Fruit fly (Drosophila melanogaster) whole organism: ENCODE results near the gene CG4629.
A peak's percentile ranks its signal among the peaks of the same experiment; 100 is the strongest.

Source experiments
- CG8478 ChIP-seq: fragments of >200 bp; optimal IDR thresholded peaks from 2 replicates; lab custom pipeline; 2018; ENCODE audit warnings: inconsistent platforms
- Dll ChIP-seq: fragments of >200 bp; optimal IDR thresholded peaks from 2 replicates; lab custom pipeline; 2017
- EcR ChIP-seq, 2 experiments: fragments of >200 bp; optimal IDR thresholded peaks; 2 replicates each; lab custom pipeline; 2017; ENCODE audit warnings: missing biosample characterization in 2 of 2, missing genetic modification characterization in 2 of 2, missing genetic modification reagents in 2 of 2
- pan ChIP-seq: fragments of >200 bp; optimal IDR thresholded peaks from 2 replicates; lab custom pipeline; 2017
- psq ChIP-seq: fragments of >200 bp; optimal IDR thresholded peaks from 2 replicates; lab custom pipeline; 2017
- usp ChIP-seq: fragments of >200 bp; optimal IDR thresholded peaks from 2 replicates; lab custom pipeline; 2017; ENCODE audit warnings: missing biosample characterization, missing genetic modification characterization, mixed read lengths

CG4629 gene

dm6 chr2L:1102349-1102748 lies at the start of gene CG4629:
CG4629 (minus strand) TSS chr2L:1102504.
- TF ChIP-seq usp (GFP tag; lab: Kevin White, UChicago) = no peak
- TF ChIP-seq Dll (lab: Kevin White, UChicago) = peak; percentile 23

DNA sequence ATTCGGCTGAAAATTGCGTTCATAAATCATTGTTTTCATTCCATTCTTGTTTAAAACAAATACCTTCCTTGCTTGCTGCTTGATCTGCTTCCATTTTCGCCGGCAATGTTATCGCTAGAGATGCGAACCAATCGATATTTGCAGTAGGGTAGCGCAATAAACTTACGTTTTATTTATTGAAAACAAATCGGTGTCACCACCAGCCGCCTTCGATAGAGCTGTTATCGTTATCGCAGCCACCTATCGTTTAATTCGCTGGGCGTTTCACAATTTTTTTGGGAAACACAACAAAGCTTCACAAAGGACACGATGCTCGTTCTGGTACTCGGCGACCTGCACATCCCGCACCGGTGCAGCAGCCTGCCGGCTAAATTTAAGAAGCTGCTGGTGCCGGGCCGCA lies 48.2 kb upstream of the CG4629 start, which contains the start of the genes Tfb4 and Vps29:
TSS of gene Tfb4 (minus strand) at position 124 of the 400 bp plus-strand sequence.
TSS of gene Vps29 (plus strand) at position 213 of the 400 bp plus-strand sequence.
- TF ChIP-seq EcR (GFP tag; optimal IDR thresholded peaks at IDR 0.05; lab: Kevin White, UChicago) (no peak), CG8478 (no peak), pan (no peak)

dm6 chr2L:1147656-1148055 lies 45.4 kb upstream of the CG4629 start:
- no peak for TF ChIP-seq psq (lab: Kevin White, UChicago)
- TF ChIP-seq EcR (GFP tag; optimal IDR thresholded peaks at IDR 0.05; lab: Kevin White, UChicago) = no peak
- no peak for TF ChIP-seq usp (GFP tag; lab: Kevin White, UChicago)
- TF ChIP-seq CG8478 = no peak
- no peak for TF ChIP-seq Dll (lab: Kevin White, UChicago)
- no peak for TF ChIP-seq pan

- TF ChIP-seq pan = peak; percentile 75
- TF ChIP-seq usp (GFP tag; lab: Kevin White, UChicago) = no peak
These were observed 42.4 kb upstream of the CG4629 start for dm6 chr2L:1144371-1145360.

DNA sequence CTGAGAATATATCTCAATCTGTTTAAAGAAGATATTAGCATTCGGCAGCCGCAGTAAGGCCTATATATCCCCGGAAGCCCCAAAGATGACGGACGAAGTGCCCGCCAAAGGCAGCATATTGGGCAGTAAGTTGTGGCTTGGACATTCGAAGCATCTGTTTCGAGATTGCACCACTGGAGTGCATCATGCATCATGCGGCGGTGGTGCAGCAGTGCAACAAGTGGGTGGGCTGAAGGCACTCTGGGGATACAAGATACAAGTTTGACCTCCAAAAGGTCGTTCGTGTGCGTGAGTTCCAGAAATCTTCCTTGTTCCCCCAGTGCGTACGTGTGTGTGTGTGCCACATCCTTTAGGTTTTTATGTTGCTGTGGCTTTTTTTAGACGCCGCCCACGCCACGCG lies 41.0 kb upstream of the CG4629 start:
- TF ChIP-seq usp (GFP tag; lab: Kevin White, UChicago) (no peak), Dll (lab: Kevin White, UChicago) (no peak), CG8478 (no peak), pan (no peak), EcR (GFP tag; optimal IDR thresholded peaks at IDR 0.05; lab: Kevin White, UChicago) (no peak), psq (lab: Kevin White, UChicago) (no peak)

dm6 chr2L:1142730-1143281 lies 40.5 kb upstream of the CG4629 start, which contains the start of gene MFS3:
MFS3 (plus strand) TSS chr2L:1143201.
- TF ChIP-seq usp (GFP tag; lab: Kevin White, UChicago) (no peak), Dll (lab: Kevin White, UChicago) (peak; percentile 18), psq (lab: Kevin White, UChicago) (no peak), pan (no peak)

- TF ChIP-seq pan = no peak
These were observed 34.7 kb upstream of the CG4629 start for dm6 chr2L:1136993-1137392.

dm6 chr2L:1135495-1135894 lies 33.2 kb upstream of the CG4629 start:
- no peak for TF ChIP-seq usp (GFP tag; lab: Kevin White, UChicago)
- no peak for TF ChIP-seq pan
- no peak for TF ChIP-seq EcR (GFP tag; optimal IDR thresholded peaks at IDR 0.05; lab: Kevin White, UChicago)
- TF ChIP-seq CG8478 = no peak
- TF ChIP-seq psq (lab: Kevin White, UChicago) = no peak
- no peak for TF ChIP-seq Dll (lab: Kevin White, UChicago)

- no peak for TF ChIP-seq EcR (GFP tag; optimal IDR thresholded peaks at IDR 0.05; lab: Kevin White, UChicago)
- TF ChIP-seq CG8478 = no peak
- no peak for TF ChIP-seq Dll (lab: Kevin White, UChicago)
- no peak for TF ChIP-seq usp (GFP tag; lab: Kevin White, UChicago)
- no peak for TF ChIP-seq pan
- TF ChIP-seq psq (lab: Kevin White, UChicago) = no peak
These were observed 31.9 kb upstream of the CG4629 start, which contains the start of the genes Iris and CG4577 for dm6 chr2L:1134011-1134743. Iris (minus strand) TSS chr2L:1134098. CG4577 (plus strand) TSS chr2L:1134693.

dm6 chr2L:1128932-1129887 lies 26.9 kb upstream of the CG4629 start, which contains the start of the genes Pino and TBC1D23:
Pino (minus strand) TSS chr2L:1128953.
TBC1D23 (plus strand) TSS chr2L:1129316.
- TF ChIP-seq CG8478 (no peak), Dll (lab: Kevin White, UChicago) (no peak), psq (lab: Kevin White, UChicago) (no peak), EcR (GFP tag; optimal IDR thresholded peaks at IDR 0.05; lab: Kevin White, UChicago) (no peak), usp (GFP tag; lab: Kevin White, UChicago) (no peak), pan (no peak)

DNA sequence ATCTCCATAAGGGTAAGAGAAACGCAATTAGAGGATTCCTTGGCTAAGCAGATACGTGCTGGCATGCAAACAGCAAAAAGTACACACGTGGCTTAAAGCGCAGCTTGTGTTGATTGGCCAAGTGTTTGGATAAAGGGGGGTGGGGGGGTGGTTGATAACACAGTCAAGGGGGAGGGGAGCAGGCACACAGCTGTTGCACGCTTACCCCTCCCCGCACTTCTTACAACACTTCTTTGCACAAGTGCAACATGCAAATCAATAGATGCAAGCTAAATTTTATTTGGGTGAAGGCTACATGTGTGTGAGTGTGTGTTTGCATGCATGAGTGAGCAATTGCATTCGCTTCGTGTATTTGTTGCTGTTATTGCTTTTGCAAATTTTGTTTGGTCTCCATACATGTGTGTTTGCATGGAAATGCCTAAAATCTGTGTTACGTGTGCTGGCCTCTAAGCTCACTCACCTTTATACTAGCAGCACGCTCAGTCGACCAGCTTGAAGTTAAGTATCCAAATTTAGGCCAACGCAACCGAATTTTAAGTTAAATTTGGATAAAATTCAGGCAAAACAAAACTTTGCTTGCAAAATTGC lies 26.1 kb upstream of the CG4629 start:
- no peak for TF ChIP-seq Dll (lab: Kevin White, UChicago)
- TF ChIP-seq CG8478 = no peak
- no peak for TF ChIP-seq EcR (GFP tag; optimal IDR thresholded peaks at IDR 0.05; lab: Kevin White, UChicago)
